Worm (Caenorhabditis elegans) whole organism, L4 larva: Measurements from ENCODE around the gene F40G12.4.
A peak's percentile ranks its signal among the peaks of the same experiment; 100 is the strongest.

Experiments used
- F44E2.7 ChIP-seq: fragments of 200-800 bp; sonication (Bioruptor generic); IDR thresholded peaks from 2 replicates; pipeline ENCODE4 v2.1.2; 2022; ENCODE audit warnings: missing genetic modification characterization, missing compliant biosample characterization
- R02D3.7 ChIP-seq: fragments of 150-350 bp; sonication (generic microtip); optimal IDR thresholded peaks from 3 replicates; lab custom pipeline; 2014; ENCODE audit warnings: missing biosample characterization, missing genetic modification characterization
- T26A8.4 ChIP-seq: fragments of 200-800 bp; sonication (Bioruptor generic); IDR thresholded peaks from 2 replicates; pipeline ENCODE4 v1.3.6; 2022; ENCODE audit warnings: missing genetic modification characterization, missing compliant biosample characterization
- Y105C5A.15 ChIP-seq: fragments of 200-800 bp; sonication (Bioruptor generic); IDR thresholded peaks from 2 replicates; pipeline ENCODE4 v1.3.6; 2022; ENCODE audit warnings: missing genetic modification characterization, missing compliant biosample characterization
- Y5F2A.4 ChIP-seq: fragments of 200-800 bp; sonication (Bioruptor generic); optimal IDR thresholded peaks from 2 replicates; lab custom pipeline; 2018; ENCODE audit warnings: mild to moderate bottlenecking, missing genetic modification characterization, missing compliant biosample characterization
- aha-1 ChIP-seq: fragments of 150-350 bp; peaks from one replicate; lab custom pipeline; 2014; ENCODE audit warnings: missing biosample characterization, missing genetic modification characterization
- ama-1 ChIP-seq: fragments of 150-350 bp; optimal IDR thresholded peaks from 2 replicates; lab custom pipeline; 2014; ENCODE audit warnings: inconsistent platforms, mixed read lengths
- arid-1 ChIP-seq: fragments of 200-800 bp; sonication (Bioruptor generic); conservative IDR thresholded peaks from 2 replicates; pipeline ENCODE4 v1.3.6; 2022; ENCODE audit warnings: missing genetic modification reagents, missing genetic modification characterization, missing compliant biosample characterization
- attf-4 ChIP-seq: sonication (generic microtip); optimal IDR thresholded peaks from 3 replicates; lab custom pipeline; 2017; ENCODE audit warnings: missing biosample characterization, missing genetic modification characterization
- ceh-32 ChIP-seq: sonication (generic microtip); optimal IDR thresholded peaks from 2 replicates; lab custom pipeline; 2016; ENCODE audit warnings: mild to moderate bottlenecking, missing genetic modification characterization, missing compliant biosample characterization; ENCODE audit not compliant: poor library complexity
- ceh-44 ChIP-seq: fragments of 200-800 bp; sonication (Bioruptor generic); IDR thresholded peaks from 2 replicates; pipeline ENCODE4 v1.3.6; 2022; ENCODE audit warnings: missing genetic modification reagents, missing genetic modification characterization, missing compliant biosample characterization
- ces-1 ChIP-seq: fragments of 150-350 bp; sonication (generic microtip); optimal IDR thresholded peaks from 4 replicates; lab custom pipeline; 2014; ENCODE audit warnings: missing biosample characterization, missing genetic modification reagents, missing genetic modification characterization
- daf-12 ChIP-seq: fragments of 150-350 bp; optimal IDR thresholded peaks from 2 replicates; lab custom pipeline; 2014; ENCODE audit warnings: missing biosample characterization, missing genetic modification reagents, missing genetic modification characterization
- daf-19 ChIP-seq: fragments of 200-800 bp; sonication (Bioruptor generic); conservative IDR thresholded peaks from 2 replicates; pipeline ENCODE4 v1.3.6; 2022; ENCODE audit warnings: missing genetic modification characterization, missing compliant biosample characterization
- daf-8 ChIP-seq: fragments of 200-800 bp; sonication (Bioruptor generic); IDR thresholded peaks from 2 replicates; pipeline ENCODE4 v1.3.6; 2022; ENCODE audit warnings: missing genetic modification characterization, missing compliant biosample characterization
- dpl-1 ChIP-seq: fragments of 150-350 bp; optimal IDR thresholded peaks from 2 replicates; lab custom pipeline; 2014; ENCODE audit warnings: missing biosample characterization, missing genetic modification reagents, missing genetic modification characterization
- hif-1 ChIP-seq, 2 experiments: sonication (generic microtip); optimal IDR thresholded peaks; 2 replicates each; lab custom pipeline; 2016 to 2017; ENCODE audit warnings: missing compliant biosample characterization in 2 of 2, missing genetic modification characterization in 2 of 2, missing genetic modification reagents in 2 of 2, missing genotype in 2 of 2, mild to moderate bottlenecking in 1 of 2
- hlh-30 ChIP-seq: sonication (generic microtip); optimal IDR thresholded peaks from 2 replicates; lab custom pipeline; 2017; ENCODE audit warnings: antibody characterized with exemption, mild to moderate bottlenecking, missing genetic modification characterization, missing compliant biosample characterization; ENCODE audit not compliant: insufficient read depth
- hmg-1.1 ChIP-seq: fragments of 200-800 bp; sonication (Bioruptor generic); IDR thresholded peaks from 2 replicates; pipeline ENCODE4 v1.3.6; 2022; ENCODE audit warnings: missing genetic modification reagents, missing genetic modification characterization, missing compliant biosample characterization
- lin-1 ChIP-seq: fragments of 200-800 bp; sonication (Bioruptor generic); IDR thresholded peaks from 2 replicates; pipeline ENCODE4 v1.3.6; 2022; ENCODE audit warnings: missing genetic modification reagents, missing genetic modification characterization, missing compliant biosample characterization
- lin-13 ChIP-seq: fragments of 150-350 bp; optimal IDR thresholded peaks from 2 replicates; lab custom pipeline; 2014; ENCODE audit warnings: missing biosample characterization, missing genetic modification reagents, missing genetic modification characterization
- lin-29 ChIP-seq: fragments of 200-800 bp; sonication (Bioruptor generic); IDR thresholded peaks from 2 replicates; pipeline ENCODE4 v1.3.6; 2022; ENCODE audit warnings: missing genetic modification reagents, missing genetic modification characterization, missing compliant biosample characterization
- lin-38 ChIP-seq: fragments of 200-800 bp; sonication (Bioruptor generic); IDR thresholded peaks from 2 replicates; pipeline ENCODE4 v1.3.6; 2022; ENCODE audit warnings: missing genetic modification reagents, missing genetic modification characterization, missing compliant biosample characterization
- lir-3 ChIP-seq: sonication (generic microtip); optimal IDR thresholded peaks from 2 replicates; lab custom pipeline; 2016; ENCODE audit warnings: mild to moderate bottlenecking, missing genetic modification characterization, missing compliant biosample characterization
- mdl-1 ChIP-seq, 2 experiments: fragments of 150-350 bp in 1 of 2; sonication (generic microtip) in 1 of 2; optimal IDR thresholded peaks; 2 replicates each; lab custom pipeline; 2014 to 2017; ENCODE audit warnings: missing biosample characterization in 2 of 2, missing genetic modification characterization in 2 of 2
- nhr-11 ChIP-seq: fragments of 150-350 bp; optimal IDR thresholded peaks from 2 replicates; lab custom pipeline; 2014; ENCODE audit warnings: missing biosample characterization, missing genetic modification characterization
- nhr-28 ChIP-seq: fragments of 150-350 bp; optimal IDR thresholded peaks from 2 replicates; lab custom pipeline; 2014; ENCODE audit warnings: missing biosample characterization, missing genetic modification characterization
- rbr-2 ChIP-seq: sonication (generic microtip); optimal IDR thresholded peaks from 2 replicates; lab custom pipeline; 2016; ENCODE audit warnings: missing genotype, missing genetic modification characterization, missing compliant biosample characterization
- set-16 ChIP-seq: fragments of 200-800 bp; sonication (Bioruptor generic); IDR thresholded peaks from 2 replicates; pipeline ENCODE4 v1.3.6; 2022; ENCODE audit warnings: missing genetic modification reagents, missing genetic modification characterization, missing compliant biosample characterization
- skn-1 ChIP-seq: fragments of 150-350 bp; optimal IDR thresholded peaks from 2 replicates; lab custom pipeline; 2014; ENCODE audit warnings: missing biosample characterization, missing genetic modification characterization
- snpc-4 ChIP-seq: fragments of 150-350 bp; optimal IDR thresholded peaks from 2 replicates; lab custom pipeline; 2014; ENCODE audit warnings: missing biosample characterization, missing genetic modification characterization
- tag-97 ChIP-seq: fragments of 200-800 bp; sonication (Bioruptor generic); IDR thresholded peaks from 2 replicates; pipeline ENCODE4 v1.3.6; 2022; ENCODE audit warnings: missing genetic modification characterization, missing compliant biosample characterization
- tra-1 ChIP-seq: fragments of 200-800 bp; sonication (Bioruptor generic); IDR thresholded peaks from 2 replicates; pipeline ENCODE4 v1.3.6; 2022; ENCODE audit warnings: missing genetic modification reagents, missing genetic modification characterization, missing compliant biosample characterization
- unc-62 ChIP-seq, 3 experiments: fragments of 150-350 bp in 1 of 3; sonication (generic microtip); optimal IDR thresholded peaks in 2 of 3; peaks in 1 of 3; 1 replicate in 1 of 3; 2 replicates in 2 of 3; lab custom pipeline; 2014 to 2017; ENCODE audit warnings: missing biosample characterization in 3 of 3, missing genetic modification characterization in 3 of 3, missing genetic modification reagents in 3 of 3, missing genotype in 1 of 3
- zip-11 ChIP-seq: fragments of 200-800 bp; sonication (Bioruptor generic); IDR thresholded peaks from 2 replicates; pipeline ENCODE4 v1.3.6; 2022; ENCODE audit warnings: missing genetic modification characterization, missing compliant biosample characterization
- ztf-7 ChIP-seq: fragments of 150-350 bp; optimal IDR thresholded peaks from 2 replicates; lab custom pipeline; 2014; ENCODE audit warnings: missing biosample characterization, missing genetic modification characterization

F40G12.4 gene

DNA sequence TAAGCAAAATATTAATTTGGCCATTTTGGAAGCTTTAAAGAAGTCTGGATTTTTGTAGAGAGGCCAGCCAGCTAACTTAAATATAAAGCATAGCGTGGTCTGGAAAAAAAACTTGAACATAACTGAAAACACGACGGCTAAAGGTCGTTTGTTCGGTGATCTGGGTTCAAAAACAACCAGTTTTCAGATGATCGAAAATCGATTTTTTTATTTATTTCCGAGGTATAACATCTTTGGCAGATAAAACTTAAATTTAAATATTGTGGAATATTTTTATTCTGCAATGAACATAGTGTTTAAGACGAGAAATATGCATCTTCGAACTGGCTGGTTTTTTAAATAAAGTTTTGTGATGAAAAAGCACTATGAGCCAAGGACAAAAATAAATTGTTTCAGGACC is at the start of gene F40G12.4:
F40G12.4 (minus strand) TSS at position 101 of the 400 bp plus-strand sequence.
- TF ChIP-seq tag-97 (GFP tag; lab: Robert Waterston, UW): no peak
- TF ChIP-seq, all 104 proteins: peak for 0

- no peak for TF ChIP-seq skn-1 (tag; lab: Kevin White, UChicago)
- peak; percentile 29 for TF ChIP-seq nhr-11 (tag; lab: Kevin White, UChicago)
- TF ChIP-seq lin-13 (GFP tag; lab: Kevin White, UChicago): no peak
- no peak for TF ChIP-seq F44E2.7 (GFP tag; lab: Robert Waterston, UW)
Measured at ce11 chrV:14317621-14318020, 49.1 kb upstream of the F40G12.4 start.

ce11 chrV:14317204-14317603 is 48.7 kb upstream of the F40G12.4 start:
- TF ChIP-seq nhr-28 (tag; lab: Kevin White, UChicago) (peak; percentile 20), Y105C5A.15 (GFP tag; lab: Robert Waterston, UW) (no peak), hmg-1.1 (no peak), attf-4 (tag; lab: Kevin White, UChicago) (no peak), hif-1 (tag; optimal IDR thresholded peaks at IDR 0.05; lab: Kevin White, UChicago) (no peak), ceh-32 (tag; lab: Kevin White, UChicago) (no peak), daf-8 (no peak), ceh-44 (no peak), arid-1 (no peak), hlh-30 (peak; percentile 47), aha-1 (tag; lab: Kevin White, UChicago) (no peak), lin-1 (GFP tag; lab: Robert Waterston, UW) (no peak)
- TF ChIP-seq, all 104 proteins: peak for 2

ce11 chrV:14316525-14316924 is 48.0 kb upstream of the F40G12.4 start, which contains the start of gene F47B8.2:
F47B8.2 (minus strand) TSS chrV:14316625.
- TF ChIP-seq Y5F2A.4 (GFP tag; lab: Kevin White, UChicago) (no peak), dpl-1 (no peak), lin-38 (GFP tag; lab: Robert Waterston, UW) (no peak), T26A8.4 (GFP tag; lab: Robert Waterston, UW) (no peak), mdl-1 (tag; optimal IDR thresholded peaks at IDR 0.05; lab: Kevin White, UChicago) (no peak)
- TF ChIP-seq, all 104 proteins: peak for 0

ce11 chrV:14314236-14314635 is 45.7 kb upstream of the F40G12.4 start, which contains the start of gene F47B8.1:
F47B8.1 (minus strand) TSS chrV:14314336.
- TF ChIP-seq unc-62 (GFP tag; optimal IDR thresholded peaks at IDR 0.05 in 1 of 2; lab: Kevin White, UChicago) (peak in 1 of 2 experiments; percentile 19), unc-62 (tag; optimal IDR thresholded peaks at IDR 0.05; lab: Kevin White, UChicago) (no peak), lin-38 (GFP tag; lab: Robert Waterston, UW) (no peak)

DNA sequence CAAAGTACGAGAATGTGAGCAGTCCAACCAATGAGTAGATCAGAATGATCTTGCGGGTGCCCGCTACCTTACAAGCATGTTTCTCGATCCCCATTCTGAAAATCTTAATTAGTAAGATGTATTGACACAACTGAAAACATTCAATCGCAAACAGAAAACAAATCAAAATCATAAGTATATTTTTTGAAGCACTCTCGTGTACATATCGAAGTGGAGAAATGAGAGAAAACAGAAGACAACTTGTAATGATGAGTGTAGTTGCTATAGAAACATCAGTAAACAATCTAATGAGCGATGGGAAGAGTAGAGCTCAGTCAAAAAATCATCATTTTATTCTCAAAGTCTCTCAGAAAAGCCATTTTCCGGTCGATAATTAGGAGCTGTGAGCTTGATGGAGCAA is 44.2 kb upstream of the F40G12.4 start, which contains the start of gene F14D7.8:
F14D7.8 (minus strand) TSS at position 101 of the 400 bp plus-strand sequence.
- TF ChIP-seq ces-1 (no peak), lin-29 (GFP tag; lab: Robert Waterston, UW) (no peak), rbr-2 (no peak), ztf-7 (tag; lab: Kevin White, UChicago) (no peak), daf-12 (tag; lab: Kevin White, UChicago) (no peak), tra-1 (GFP tag; lab: Robert Waterston, UW) (no peak), ama-1 (no peak), zip-11 (no peak), aha-1 (tag; lab: Kevin White, UChicago) (no peak), snpc-4 (tag; lab: Kevin White, UChicago) (no peak), daf-19 (GFP tag; lab: Robert Waterston, UW) (no peak), lin-13 (GFP tag; lab: Kevin White, UChicago) (no peak), lir-3 (tag; lab: Kevin White, UChicago) (no peak), R02D3.7 (tag; lab: Kevin White, UChicago) (no peak), set-16 (GFP tag; lab: Robert Waterston, UW) (no peak)
- TF ChIP-seq, all 104 proteins: peak for 0
